Worm (Caenorhabditis elegans): Measurements from ENCODE around the gene slc-36.1.

Gene slc-36.1

ce11 chrIII:13307107-13307506, at the start of gene slc-36.1, which contains the start of gene klp-19 (continued):
- TF ChIP-seq ceh-88 (GFP tag; IDR thresholded peaks at IDR 0.05) (no peak), jun-1 (tag; optimal IDR thresholded peaks at IDR 0.05) (no peak), unc-30 (tag; optimal IDR thresholded peaks at IDR 0.05) (no peak), nhr-77 (tag; optimal IDR thresholded peaks at IDR 0.05) (no peak), pax-3 (tag; optimal IDR thresholded peaks at IDR 0.05) (no peak), ceh-90 (tag; optimal IDR thresholded peaks at IDR 0.05) (no peak), nhr-20 (tag; optimal IDR thresholded peaks at IDR 0.05) (peak; percentile 32), hpl-2 (GFP tag; optimal IDR thresholded peaks at IDR 0.05) (no peak), ztf-11 (tag; optimal IDR thresholded peaks at IDR 0.05) (no peak), ceh-82 (tag; optimal IDR thresholded peaks at IDR 0.05) (peak in 2 of 3 experiments; percentile 27 to 47), ets-5 (GFP tag; IDR thresholded peaks at IDR 0.05) (no peak), F16B12.6 (tag; optimal IDR thresholded peaks at IDR 0.05) (peak; percentile 91), efl-3 (GFP tag; optimal IDR thresholded peaks at IDR 0.05) (no peak), fkh-4 (tag; optimal IDR thresholded peaks at IDR 0.05; ENCODE audit: borderline replicate concordance) (no peak), fos-1 (tag; optimal IDR thresholded peaks at IDR 0.05) (no peak)

- TF ChIP-seq nhr-77 (tag; optimal IDR thresholded peaks at IDR 0.05) (no peak), tbx-2 (tag; optimal IDR thresholded peaks at IDR 0.05) (peak; percentile 14), ets-5 (GFP tag; IDR thresholded peaks at IDR 0.05) (no peak), dsc-1 (tag; optimal IDR thresholded peaks at IDR 0.05) (peak; percentile 17), fkh-10 (GFP tag; optimal IDR thresholded peaks at IDR 0.05) (no peak), dpl-1 (GFP tag; optimal IDR thresholded peaks at IDR 0.05) (peak in 1 of 3 experiments; percentile 42), nhr-47 (tag; optimal IDR thresholded peaks at IDR 0.05) (peak; percentile 31), efl-1 (optimal IDR thresholded peaks at IDR 0.05) (peak; percentile 45 to 57), efl-1 (GFP tag; optimal IDR thresholded peaks at IDR 0.05 in 1 of 2) (peak in 1 of 2 experiments; percentile 28), ceh-82 (tag; optimal IDR thresholded peaks at IDR 0.05) (peak in 2 of 3 experiments; percentile 10 to 27), C04F5.9 (tag; optimal IDR thresholded peaks at IDR 0.05) (no peak), lsy-2 (tag; optimal IDR thresholded peaks at IDR 0.05) (peak in 1 of 2 experiments; percentile 29), isw-1 (GFP tag; IDR thresholded peaks at IDR 0.05) (peak; percentile 5; the same call in 1 of the 2 replicates), lin-14 (GFP tag; optimal IDR thresholded peaks at IDR 0.05) (peak; percentile 71), snu-23 (GFP tag; optimal IDR thresholded peaks at IDR 0.05) (peak; percentile 34), nhr-12 (tag; optimal IDR thresholded peaks at IDR 0.05) (no peak), fkh-8 (tag; optimal IDR thresholded peaks at IDR 0.05) (peak; percentile 67), irx-1 (tag; optimal IDR thresholded peaks at IDR 0.05) (no peak), F16B12.6 (tag; optimal IDR thresholded peaks at IDR 0.05) (peak; percentile 19), nhr-71 (tag; optimal IDR thresholded peaks at IDR 0.05) (peak; percentile 39), swsn-7 (tag; optimal IDR thresholded peaks at IDR 0.05) (peak; percentile 43), ztf-11 (tag; optimal IDR thresholded peaks at IDR 0.05) (peak in 1 of 2 experiments; percentile 58), Y116A8C.19 (tag; optimal IDR thresholded peaks at IDR 0.05; ENCODE audit: borderline replicate concordance) (no peak), unc-86 (tag; optimal IDR thresholded peaks at IDR 0.05) (peak; percentile 37), lin-35 (GFP tag; optimal IDR thresholded peaks at IDR 0.05) (peak in 1 of 2 experiments; percentile 63)
Observed at ce11 chrIII:13258163-13258562, 49.1 kb upstream of the slc-36.1 start.

- TF ChIP-seq sptf-1 (tag; optimal IDR thresholded peaks at IDR 0.05) (no peak), nhr-11 (tag; optimal IDR thresholded peaks at IDR 0.05) (no peak), unc-130 (tag; optimal IDR thresholded peaks at IDR 0.05) (peak; percentile 13), unc-62 (GFP tag; optimal IDR thresholded peaks at IDR 0.05) (no peak), efl-3 (GFP tag; optimal IDR thresholded peaks at IDR 0.05) (no peak), ztf-4 (tag; optimal IDR thresholded peaks at IDR 0.05) (no peak), unc-86 (tag; optimal IDR thresholded peaks at IDR 0.05) (no peak), mdl-1 (tag; optimal IDR thresholded peaks at IDR 0.05) (no peak), ets-5 (GFP tag; IDR thresholded peaks at IDR 0.05) (no peak), rnt-1 (tag; optimal IDR thresholded peaks at IDR 0.05) (peak; percentile 61), grh-1 (GFP tag; IDR thresholded peaks at IDR 0.05) (no peak), fkh-4 (tag; optimal IDR thresholded peaks at IDR 0.05; ENCODE audit: borderline replicate concordance) (no peak), elt-3 (tag; optimal IDR thresholded peaks at IDR 0.05) (peak in 1 of 6 experiments; percentile 24), tbx-2 (tag; optimal IDR thresholded peaks at IDR 0.05) (no peak), ztf-11 (tag; optimal IDR thresholded peaks at IDR 0.05) (no peak), C04F5.9 (tag; optimal IDR thresholded peaks at IDR 0.05) (no peak), snu-23 (GFP tag; optimal IDR thresholded peaks at IDR 0.05) (peak; percentile 46), egl-27 (tag; optimal IDR thresholded peaks at IDR 0.05) (no peak), unc-30 (tag; optimal IDR thresholded peaks at IDR 0.05) (no peak), sox-4 (tag; optimal IDR thresholded peaks at IDR 0.05) (no peak), lsy-2 (tag; optimal IDR thresholded peaks at IDR 0.05) (peak in 1 of 2 experiments; percentile 16), nhr-84 (tag; optimal IDR thresholded peaks at IDR 0.05) (no peak), ceh-63 (GFP tag; optimal IDR thresholded peaks at IDR 0.05) (no peak), ceh-90 (tag; optimal IDR thresholded peaks at IDR 0.05) (no peak), zag-1 (tag; optimal IDR thresholded peaks at IDR 0.05) (no peak)
Observed at ce11 chrIII:13258752-13259151, 48.5 kb upstream of the slc-36.1 start.

Data from whole organism, L1 larva.